Worm (Caenorhabditis elegans): ENCODE data around the gene F31E8.4.

DNA sequence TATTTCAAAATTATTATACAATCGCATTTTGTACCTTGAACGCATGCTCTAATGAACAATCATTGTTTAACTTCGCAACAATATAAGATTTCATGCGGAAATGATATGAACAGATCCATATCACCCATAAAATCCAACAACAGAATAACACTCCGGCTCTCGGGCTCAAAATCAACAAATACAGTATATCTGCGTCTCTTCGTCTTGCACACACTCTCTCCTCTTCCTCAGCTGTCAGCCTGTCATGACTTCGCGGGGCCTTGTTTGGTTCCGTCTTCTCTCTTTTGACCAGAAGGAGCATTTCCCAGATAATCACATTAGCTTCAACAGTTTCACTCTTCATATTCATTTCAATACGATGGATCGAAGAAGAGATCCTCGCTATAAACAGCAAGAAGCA is 43.7 kb downstream of the F31E8.4 start, which contains the start of gene F41G3.3:
- no peak for TF ChIP-seq ama-1 (optimal IDR thresholded peaks at IDR 0.05)
- no peak for TF ChIP-seq ceh-36 (tag; optimal IDR thresholded peaks at IDR 0.05)
- no peak for TF ChIP-seq scrt-1 (GFP tag; IDR thresholded peaks at IDR 0.05)
- no peak for TF ChIP-seq hnd-1 (tag; optimal IDR thresholded peaks at IDR 0.05)
- no peak for TF ChIP-seq hmbx-1 (tag; optimal IDR thresholded peaks at IDR 0.05)
- no peak for TF ChIP-seq sea-1 (GFP tag; conservative IDR thresholded peaks at IDR 0.05)
- TF ChIP-seq ceh-13 (GFP tag; optimal IDR thresholded peaks at IDR 0.05) = no peak
- no peak for TF ChIP-seq B0310.2 (tag; optimal IDR thresholded peaks at IDR 0.05)
- TF ChIP-seq ets-7 (tag; optimal IDR thresholded peaks at IDR 0.05) = no peak
- TF ChIP-seq flt-1 (GFP tag; IDR thresholded peaks at IDR 0.05) = no peak
- TF ChIP-seq pes-1 (GFP tag; IDR thresholded peaks at IDR 0.05) = no peak
- no peak for TF ChIP-seq F13C5.2 (tag; optimal IDR thresholded peaks at IDR 0.05)
- no peak for TF ChIP-seq tbx-11 (GFP tag; IDR thresholded peaks at IDR 0.05)
- no peak for TF ChIP-seq tra-4 (tag; optimal IDR thresholded peaks at IDR 0.05)
